Worm (Caenorhabditis elegans) whole organism, dauer: Measurements from ENCODE around the gene npr-34.

Source experiments
- unc-62 ChIP-seq: sonication (generic microtip); optimal IDR thresholded peaks from 2 replicates; lab custom pipeline; 2017; ENCODE audit warnings: missing biosample characterization, missing genetic modification reagents, missing genetic modification characterization

npr-34 gene

ce11 chrII:14706479-14706878 lies 32.6 kb downstream of the npr-34 start:
- TF ChIP-seq unc-62 (GFP tag; lab: Kevin White, UChicago), result no peak

DNA sequence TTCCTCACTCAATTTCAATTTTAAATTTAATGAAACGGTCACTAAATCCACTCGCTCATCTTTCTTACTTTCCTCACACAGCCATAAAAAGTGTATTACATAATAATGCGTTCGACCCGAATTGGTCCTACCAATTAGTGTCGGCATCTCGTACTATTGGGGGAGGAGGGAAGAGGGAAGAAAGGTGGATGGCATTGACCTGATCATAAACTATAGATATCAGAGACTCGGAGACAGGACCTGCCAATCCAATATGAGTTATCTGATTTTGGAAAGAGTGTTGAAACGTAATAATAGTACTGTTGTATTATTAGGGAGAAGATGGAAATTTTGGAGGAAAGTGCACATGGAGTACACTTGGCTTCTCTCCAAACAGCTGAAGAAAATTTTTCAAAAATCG lies 33.1 kb downstream of the npr-34 start:
- TF ChIP-seq unc-62 (GFP tag; lab: Kevin White, UChicago), result no peak

ce11 chrII:14705215-14705614 lies 33.8 kb downstream of the npr-34 start, which contains the start of gene C09F9.2:
C09F9.2 (plus strand) TSS chrII:14705515.
- TF ChIP-seq unc-62 (GFP tag; lab: Kevin White, UChicago), result no peak

- TF ChIP-seq unc-62 (GFP tag; lab: Kevin White, UChicago), result no peak
These were observed 34.8 kb downstream of the npr-34 start for ce11 chrII:14704204-14704603.

- TF ChIP-seq unc-62 (GFP tag; lab: Kevin White, UChicago), result no peak
These were observed 35.7 kb downstream of the npr-34 start for ce11 chrII:14703232-14703926.

- TF ChIP-seq unc-62 (GFP tag; lab: Kevin White, UChicago), result no peak
These were observed 37.5 kb downstream of the npr-34 start for ce11 chrII:14701581-14701980.

- TF ChIP-seq unc-62 (GFP tag; lab: Kevin White, UChicago), result no peak
These were observed 38.9 kb downstream of the npr-34 start for ce11 chrII:14700096-14700495.

DNA sequence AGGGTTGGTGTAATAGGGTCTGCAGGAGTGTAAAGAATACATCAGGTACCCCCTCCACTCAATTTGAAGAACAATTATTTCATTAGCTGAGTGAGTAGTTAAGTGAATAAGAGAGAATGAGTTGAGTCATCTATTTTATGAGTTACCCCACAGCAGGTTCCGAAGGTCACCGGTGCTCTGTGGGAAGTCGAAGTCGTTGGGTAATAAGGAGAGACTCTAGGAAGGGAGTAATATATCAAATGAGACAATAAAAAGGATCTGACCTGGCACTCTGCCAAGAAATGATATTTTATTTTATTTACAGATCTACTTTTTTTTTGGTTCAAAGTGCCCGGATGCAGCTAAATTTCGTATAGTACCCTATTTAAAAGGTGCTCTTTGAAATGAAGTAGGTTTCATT lies 41.0 kb downstream of the npr-34 start, which contains the start of gene C09F9.1:
TSS of gene C09F9.1 (plus strand) at position 301 of the 400 bp plus-strand sequence.
- TF ChIP-seq unc-62 (GFP tag; lab: Kevin White, UChicago), result no peak

ce11 chrII:14695201-14695600 lies 43.8 kb downstream of the npr-34 start, which contains the start of gene K02B7.3:
K02B7.3 (minus strand) TSS chrII:14695301.
- TF ChIP-seq unc-62 (GFP tag; lab: Kevin White, UChicago), result no peak
